Worm (Caenorhabditis elegans) whole organism, young adult: ENCODE measurements around the gene T04H1.12.
A peak's percentile ranks its signal among the peaks of the same experiment; 100 is the strongest.

Experiments
- B0035.1 ChIP-seq: sonication (generic microtip); optimal IDR thresholded peaks from 2 replicates; lab custom pipeline; 2016; ENCODE audit warnings: missing genetic modification characterization, mild to moderate bottlenecking, missing compliant biosample characterization, missing genotype, missing genetic modification reagents
- B0336.3 ChIP-seq: fragments of 200-800 bp; sonication (Bioruptor generic); IDR thresholded peaks from 2 replicates; pipeline ENCODE4 v1.3.6; 2022; ENCODE audit warnings: missing genetic modification characterization, missing compliant biosample characterization
- C06A6.2 ChIP-seq: fragments of 200-800 bp; sonication (Bioruptor generic); conservative IDR thresholded peaks from 2 replicates; pipeline ENCODE4 v1.3.6; 2022; ENCODE audit warnings: missing genetic modification characterization, missing compliant biosample characterization
- C17E4.6 ChIP-seq: fragments of 200-800 bp; sonication (Bioruptor generic); IDR thresholded peaks from 2 replicates; pipeline ENCODE4 v1.3.6; 2022; ENCODE audit warnings: missing genetic modification reagents, missing genetic modification characterization, missing compliant biosample characterization
- D2030.7 ChIP-seq: fragments of 200-800 bp; sonication (Bioruptor generic); IDR thresholded peaks from 2 replicates; pipeline ENCODE4 v1.3.6; 2022; ENCODE audit warnings: missing genetic modification reagents, missing genetic modification characterization, missing compliant biosample characterization
- F39B2.1 ChIP-seq: fragments of 200-800 bp; sonication (Bioruptor generic); IDR thresholded peaks from 2 replicates; pipeline ENCODE4 v1.3.6; 2022; ENCODE audit warnings: missing genetic modification reagents, missing genetic modification characterization, missing compliant biosample characterization
- F49E8.2 ChIP-seq: sonication (generic microtip); optimal IDR thresholded peaks from 3 replicates; lab custom pipeline; 2017; ENCODE audit warnings: missing genetic modification characterization, mild to moderate bottlenecking, missing compliant biosample characterization, antibody characterized with exemption, moderate library complexity; ENCODE audit not compliant: insufficient read depth
- T07F8.4 ChIP-seq: sonication (generic microtip); optimal IDR thresholded peaks from 2 replicates; lab custom pipeline; 2016; ENCODE audit warnings: mild to moderate bottlenecking, missing genetic modification characterization, moderate library complexity, missing compliant biosample characterization
- T26A5.8 ChIP-seq: sonication (generic microtip); optimal IDR thresholded peaks from 2 replicates; lab custom pipeline; 2016; ENCODE audit warnings: missing genetic modification characterization, missing compliant biosample characterization
- aptf-2 ChIP-seq: fragments of 200-800 bp; sonication (Bioruptor generic); conservative IDR thresholded peaks from 2 replicates; pipeline ENCODE4 v1.3.6; 2022; ENCODE audit warnings: missing genetic modification reagents, missing genetic modification characterization, missing compliant biosample characterization
- athp-1 ChIP-seq: sonication (generic microtip); optimal IDR thresholded peaks from 2 replicates; lab custom pipeline; 2017; ENCODE audit warnings: mild to moderate bottlenecking, missing genetic modification characterization, missing compliant biosample characterization
- attf-5 ChIP-seq: fragments of 200-800 bp; sonication (Bioruptor generic); optimal IDR thresholded peaks from 2 replicates; lab custom pipeline; 2018; ENCODE audit warnings: mild to moderate bottlenecking, missing genetic modification characterization, missing compliant biosample characterization
- attf-6 ChIP-seq: fragments of 200-800 bp; sonication (Bioruptor generic); IDR thresholded peaks from 2 replicates; pipeline ENCODE4 v1.3.6; 2022; ENCODE audit warnings: missing genetic modification reagents, missing genetic modification characterization, missing compliant biosample characterization
- cebp-1 ChIP-seq, 2 experiments: fragments of 200-800 bp in 1 of 2; sonication (Bioruptor generic) in 1 of 2; sonication (generic microtip) in 1 of 2; IDR thresholded peaks in 1 of 2; optimal IDR thresholded peaks in 1 of 2; 2 replicates each; pipeline versions ENCODE4 v1.3.6 to Lab custom; 2017 to 2022; ENCODE audit warnings: missing compliant biosample characterization in 2 of 2, missing genetic modification characterization in 2 of 2, mild to moderate bottlenecking in 1 of 2, missing genetic modification reagents in 1 of 2, moderate library complexity in 1 of 2
- ceh-100 ChIP-seq: fragments of 200-800 bp; sonication (Bioruptor generic); IDR thresholded peaks from 2 replicates; pipeline ENCODE4 v1.3.6; 2022; ENCODE audit warnings: missing genetic modification reagents, missing genetic modification characterization, missing compliant biosample characterization
- ceh-27 ChIP-seq: fragments of 200-800 bp; sonication (Bioruptor generic); optimal IDR thresholded peaks from 2 replicates; lab custom pipeline; 2018; ENCODE audit warnings: mild to moderate bottlenecking, missing genetic modification characterization, moderate library complexity, missing compliant biosample characterization
- ceh-79 ChIP-seq: sonication (generic microtip); optimal IDR thresholded peaks from 2 replicates; lab custom pipeline; 2017; ENCODE audit warnings: mild to moderate bottlenecking, missing genetic modification characterization, missing compliant biosample characterization
- ceh-91 ChIP-seq: fragments of 200-800 bp; sonication (Bioruptor generic); IDR thresholded peaks from 2 replicates; pipeline ENCODE4 v1.3.6; 2022; ENCODE audit warnings: missing genetic modification reagents, missing genetic modification characterization, missing compliant biosample characterization
- dox-1 ChIP-seq: fragments of 200-800 bp; sonication (Bioruptor generic); IDR thresholded peaks from 2 replicates; pipeline ENCODE4 v1.3.6; 2022; ENCODE audit warnings: missing genetic modification reagents, missing genetic modification characterization, missing compliant biosample characterization
- egrh-3 ChIP-seq: fragments of 200-800 bp; sonication (Bioruptor generic); IDR thresholded peaks from 2 replicates; pipeline ENCODE4 v1.3.6; 2022; ENCODE audit warnings: missing genetic modification reagents, missing genetic modification characterization, missing compliant biosample characterization
- fkh-3 ChIP-seq: sonication (generic microtip); optimal IDR thresholded peaks from 2 replicates; lab custom pipeline; 2016; ENCODE audit warnings: mild to moderate bottlenecking, missing genetic modification characterization, missing compliant biosample characterization
- hmg-1.2 ChIP-seq: fragments of 200-800 bp; sonication (Bioruptor generic); IDR thresholded peaks from 2 replicates; pipeline ENCODE4 v1.3.6; 2022; ENCODE audit warnings: missing genetic modification reagents, missing genetic modification characterization, missing compliant biosample characterization
- hrde-1 ChIP-seq: sonication (generic microtip); optimal IDR thresholded peaks from 2 replicates; lab custom pipeline; 2016; ENCODE audit warnings: missing genetic modification characterization, mild to moderate bottlenecking, missing compliant biosample characterization, moderate library complexity, missing genotype, missing genetic modification reagents, borderline replicate concordance
- hsf-1 ChIP-seq: fragments of 200-800 bp; sonication (Bioruptor generic); IDR thresholded peaks from 2 replicates; pipeline ENCODE4 v1.3.6; 2022; ENCODE audit warnings: missing genetic modification reagents, missing genetic modification characterization, missing compliant biosample characterization
- let-526 ChIP-seq: fragments of 200-800 bp; sonication (Bioruptor generic); IDR thresholded peaks from 2 replicates; pipeline ENCODE4 v1.3.6; 2022; ENCODE audit warnings: missing genetic modification reagents, missing genetic modification characterization, missing compliant biosample characterization
- let-607 ChIP-seq, 2 experiments: fragments of 200-800 bp in 1 of 2; sonication (Bioruptor generic) in 1 of 2; sonication (generic microtip) in 1 of 2; optimal IDR thresholded peaks; 2 replicates each; lab custom pipeline; 2016 to 2018; ENCODE audit warnings: mild to moderate bottlenecking in 2 of 2, missing compliant biosample characterization in 2 of 2, missing genetic modification characterization in 2 of 2, moderate library complexity in 2 of 2, missing genotype in 1 of 2
- lin-26 ChIP-seq: fragments of 200-800 bp; sonication (Bioruptor generic); IDR thresholded peaks from 2 replicates; pipeline ENCODE4 v1.3.6; 2022; ENCODE audit warnings: missing genetic modification reagents, missing genetic modification characterization, missing compliant biosample characterization
- lin-35 ChIP-seq, 3 experiments: fragments of 150-350 bp in 2 of 3; sonication (generic microtip) in 1 of 3; optimal IDR thresholded peaks; 2 replicates each; lab custom pipeline; 2014 to 2018; ENCODE audit warnings: missing biosample characterization in 3 of 3, missing genetic modification characterization in 3 of 3, missing genetic modification reagents in 3 of 3
- lin-54 ChIP-seq: fragments of 200-800 bp; sonication (Bioruptor generic); optimal IDR thresholded peaks from 2 replicates; lab custom pipeline; 2018; ENCODE audit warnings: mild to moderate bottlenecking, missing genetic modification characterization, missing compliant biosample characterization
- madf-10 ChIP-seq: sonication (generic microtip); optimal IDR thresholded peaks from 2 replicates; lab custom pipeline; 2016; ENCODE audit warnings: mild to moderate bottlenecking, missing genetic modification characterization, missing compliant biosample characterization
- madf-8 ChIP-seq: fragments of 200-800 bp; sonication (Bioruptor generic); conservative IDR thresholded peaks from 2 replicates; pipeline ENCODE4 v1.3.6; 2022; ENCODE audit warnings: missing genetic modification reagents, missing genetic modification characterization, missing compliant biosample characterization
- mcd-1 ChIP-seq: fragments of 200-800 bp; sonication (Bioruptor generic); IDR thresholded peaks from 2 replicates; pipeline ENCODE4 v1.3.6; 2022; ENCODE audit warnings: missing genetic modification reagents, missing genetic modification characterization, missing compliant biosample characterization
- nfya-1 ChIP-seq: sonication (generic microtip); optimal IDR thresholded peaks from 2 replicates; lab custom pipeline; 2017; ENCODE audit warnings: antibody characterized with exemption, missing compliant biosample characterization, missing genetic modification characterization, borderline replicate concordance; ENCODE audit not compliant: insufficient read depth
- nhr-80 ChIP-seq: sonication (generic microtip); optimal IDR thresholded peaks from 2 replicates; lab custom pipeline; 2016; ENCODE audit warnings: missing genetic modification characterization, missing compliant biosample characterization
- pbrm-1 ChIP-seq: fragments of 200-800 bp; sonication (Bioruptor generic); IDR thresholded peaks from 2 replicates; pipeline ENCODE4 v1.3.6; 2022; ENCODE audit warnings: missing genetic modification reagents, missing genetic modification characterization, missing compliant biosample characterization
- pha-4 ChIP-seq: fragments of 150-350 bp; sonication (generic microtip); optimal IDR thresholded peaks from 2 replicates; lab custom pipeline; 2014; ENCODE audit warnings: missing biosample characterization, missing genetic modification reagents, missing genetic modification characterization
- rcor-1 ChIP-seq: fragments of 200-800 bp; sonication (Bioruptor generic); IDR thresholded peaks from 2 replicates; pipeline ENCODE4 v1.3.6; 2022; ENCODE audit warnings: missing genetic modification reagents, missing genetic modification characterization, missing compliant biosample characterization
- tbp1 ChIP-seq: fragments of 200-800 bp; sonication (Bioruptor generic); optimal IDR thresholded peaks from 2 replicates; lab custom pipeline; 2018; ENCODE audit warnings: mild to moderate bottlenecking, missing genetic modification characterization, missing compliant biosample characterization
- tbx-9 ChIP-seq: sonication (generic microtip); optimal IDR thresholded peaks from 2 replicates; lab custom pipeline; 2016; ENCODE audit warnings: borderline replicate concordance, missing genetic modification characterization, inconsistent platforms, missing compliant biosample characterization
- unc-130 ChIP-seq: sonication (generic microtip); optimal IDR thresholded peaks from 2 replicates; lab custom pipeline; 2016; ENCODE audit warnings: missing genetic modification reagents, missing genetic modification characterization, missing compliant biosample characterization
- unc-62 ChIP-seq: fragments of 150-350 bp; optimal IDR thresholded peaks from 2 replicates; lab custom pipeline; 2014; ENCODE audit warnings: missing biosample characterization, missing genetic modification reagents, missing genetic modification characterization
- zfh-2 ChIP-seq: fragments of 200-800 bp; sonication (Bioruptor generic); conservative IDR thresholded peaks from 2 replicates; pipeline ENCODE4 v1.3.6; 2022; ENCODE audit warnings: missing genetic modification reagents, missing genetic modification characterization, missing compliant biosample characterization
- ztf-18 ChIP-seq: sonication (generic microtip); optimal IDR thresholded peaks from 2 replicates; lab custom pipeline; 2016; ENCODE audit warnings: missing genotype, mild to moderate bottlenecking, missing genetic modification characterization, missing compliant biosample characterization
- ztf-22 ChIP-seq: fragments of 200-800 bp; sonication (Bioruptor generic); optimal IDR thresholded peaks from 2 replicates; lab custom pipeline; 2018; ENCODE audit warnings: mild to moderate bottlenecking, missing genetic modification characterization, moderate library complexity, missing compliant biosample characterization
- ztf-26 ChIP-seq: sonication (generic microtip); optimal IDR thresholded peaks from 2 replicates; lab custom pipeline; 2017; ENCODE audit warnings: missing genetic modification characterization, missing compliant biosample characterization
- ztf-28 ChIP-seq: fragments of 200-800 bp; sonication (Bioruptor generic); IDR thresholded peaks from 2 replicates; pipeline ENCODE4 v1.3.6; 2022; ENCODE audit warnings: missing genetic modification reagents, missing genetic modification characterization, missing compliant biosample characterization
- ztf-6 ChIP-seq: fragments of 200-800 bp; sonication (Bioruptor generic); IDR thresholded peaks from 2 replicates; pipeline ENCODE4 v1.3.6; 2022; ENCODE audit warnings: missing genetic modification reagents, missing genetic modification characterization, missing compliant biosample characterization

Gene T04H1.12

DNA sequence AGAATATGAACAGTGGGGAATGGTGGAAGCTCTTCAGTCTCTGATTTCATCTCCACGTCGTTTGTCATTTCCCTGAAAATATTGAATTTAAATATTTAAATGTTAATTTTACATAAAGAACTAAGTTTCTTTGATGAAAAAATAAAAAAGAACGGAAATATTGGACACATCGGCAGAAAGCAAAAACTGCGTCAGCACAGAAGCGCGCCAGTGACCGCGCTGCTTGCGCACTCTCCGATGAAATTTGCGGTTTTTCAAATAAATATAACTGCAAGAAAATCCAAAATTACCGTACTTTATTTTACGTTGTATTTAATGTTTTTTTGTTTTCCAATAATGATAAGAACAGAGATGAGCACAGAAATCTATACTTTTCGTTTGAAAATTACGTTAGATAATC is 36.1 kb downstream of the T04H1.12 start, which contains the start of the genes srpa-68 and srh-16:
Gene srpa-68, minus strand, starts transcription at position 72 of the 400 bp plus-strand sequence.
Gene srh-16, plus strand, starts transcription at position 275 of the 400 bp plus-strand sequence.
- TF ChIP-seq T07F8.4 (tag; lab: Kevin White, UChicago), result no peak
- TF ChIP-seq tbx-9 (tag; lab: Kevin White, UChicago), result no peak
- TF ChIP-seq madf-10 (tag; lab: Kevin White, UChicago), result peak; percentile 58
- TF ChIP-seq madf-8 (GFP tag; lab: Robert Waterston, UW), result no peak; the same call in 1 of the 2 replicates
- TF ChIP-seq attf-6 (GFP tag; lab: Robert Waterston, UW), result 0 out of 2 replicates have a peak, but pooled peaks have one; percentile 34
- peak; percentile 73 for TF ChIP-seq attf-5
- TF ChIP-seq F39B2.1 (GFP tag; lab: Robert Waterston, UW), result 0 out of 2 replicates have a peak, but pooled peaks have one; percentile 78
- TF ChIP-seq C17E4.6 (GFP tag; lab: Robert Waterston, UW), result peak; percentile 74; the same call in 1 of the 2 replicates
- no peak for TF ChIP-seq ztf-22 (GFP tag; lab: Kevin White, UChicago)
- peak; percentile 67 for TF ChIP-seq tbp1
- TF ChIP-seq B0035.1 (tag; lab: Kevin White, UChicago), result no peak
- peak; percentile 97 for TF ChIP-seq lin-54 (GFP tag; lab: Kevin White, UChicago)
- TF ChIP-seq nfya-1 (tag; lab: Kevin White, UChicago), result no peak
- TF ChIP-seq pha-4, result no peak
- TF ChIP-seq ceh-27 (GFP tag; lab: Kevin White, UChicago), result peak; percentile 50
- TF ChIP-seq pbrm-1 (GFP tag; lab: Robert Waterston, UW), result peak; percentile 88
- TF ChIP-seq lin-26, result no peak
- TF ChIP-seq C06A6.2, result peak; percentile 72
- TF ChIP-seq ztf-28 (GFP tag; lab: Robert Waterston, UW), result no peak
- TF ChIP-seq rcor-1 (GFP tag; lab: Robert Waterston, UW), result peak; percentile 89
- peak; percentile 66 for TF ChIP-seq ceh-100
- no peak for TF ChIP-seq ceh-91 (GFP tag; lab: Robert Waterston, UW)
- no peak for TF ChIP-seq cebp-1 (GFP tag; IDR thresholded peaks at IDR 0.05; lab: Robert Waterston, UW)
- TF ChIP-seq cebp-1 (tag; optimal IDR thresholded peaks at IDR 0.05; lab: Kevin White, UChicago), result peak; percentile 85
- TF ChIP-seq D2030.7 (GFP tag; lab: Robert Waterston, UW), result peak; percentile 52; the same call in 1 of the 2 replicates
- no peak for TF ChIP-seq hsf-1 (GFP tag; lab: Robert Waterston, UW)
- TF ChIP-seq mcd-1 (GFP tag; lab: Robert Waterston, UW), result peak; percentile 91
- TF ChIP-seq ztf-6 (GFP tag; lab: Robert Waterston, UW), result no peak
- peak; percentile 42; the same call in 1 of the 2 replicates for TF ChIP-seq zfh-2 (GFP tag; lab: Robert Waterston, UW)
- TF ChIP-seq nhr-80, result peak; percentile 53
- TF ChIP-seq egrh-3, result 0 out of 2 replicates have a peak, but pooled peaks have one; percentile 31
- TF ChIP-seq dox-1 (GFP tag; lab: Robert Waterston, UW), result peak; percentile 90
- no peak for TF ChIP-seq T26A5.8 (tag; lab: Kevin White, UChicago)
- TF ChIP-seq unc-62 (GFP tag; lab: Kevin White, UChicago), result no peak
- no peak for TF ChIP-seq hrde-1
- TF ChIP-seq ztf-18 (tag; lab: Kevin White, UChicago), result peak; percentile 99
- TF ChIP-seq ztf-26 (tag; lab: Kevin White, UChicago), result peak; percentile 59
- TF ChIP-seq athp-1 (tag; lab: Kevin White, UChicago), result no peak
- peak; percentile 65 for TF ChIP-seq hmg-1.2
- TF ChIP-seq aptf-2 (GFP tag; lab: Robert Waterston, UW), result no peak
- TF ChIP-seq let-607 (tag; optimal IDR thresholded peaks at IDR 0.05; lab: Kevin White, UChicago), result peak; percentile 82 to 94
- no peak for TF ChIP-seq ceh-79 (tag; lab: Kevin White, UChicago)
- TF ChIP-seq fkh-3, result no peak
- peak; percentile 74 to 97 (median 91) for TF ChIP-seq lin-35 (GFP tag; optimal IDR thresholded peaks at IDR 0.05; lab: Kevin White, UChicago)
- peak; percentile 78 for TF ChIP-seq B0336.3 (GFP tag; lab: Robert Waterston, UW)
- TF ChIP-seq unc-130, result peak; percentile 23
- no peak for TF ChIP-seq let-526
- TF ChIP-seq F49E8.2 (tag; lab: Kevin White, UChicago), result peak; percentile 20
